Worm (Caenorhabditis elegans): ENCODE data around the gene Y14H12B.1.

- TF ChIP-seq him-1 (tag; optimal IDR thresholded peaks at IDR 0.05): no peak
- no peak for TF ChIP-seq dao-5 (tag; optimal IDR thresholded peaks at IDR 0.05)
Measured at ce11 chrII:3909301-3909700, 24.9 kb upstream of the Y14H12B.1 start.

Data from whole organism, L4/young adult.